Worm (Caenorhabditis elegans): ENCODE measurements around the gene F28H7.7.

F28H7.7 gene

ce11 chrV:10771390-10771789 is 17.4 kb upstream of the F28H7.7 start, which contains the start of gene D1054.3:
Gene D1054.3, plus strand, starts transcription at chrV:10771451.
- TF ChIP-seq sem-2 (GFP tag; optimal IDR thresholded peaks at IDR 0.05) (no peak), unc-120 (tag; optimal IDR thresholded peaks at IDR 0.05; ENCODE audit: poor library complexity, severe bottlenecking) (no peak), ceh-39 (tag; optimal IDR thresholded peaks at IDR 0.05) (no peak), lsy-2 (tag; optimal IDR thresholded peaks at IDR 0.05) (no peak), unc-62 (GFP tag; optimal IDR thresholded peaks at IDR 0.05) (no peak)

- TF ChIP-seq ces-1 (GFP tag; optimal IDR thresholded peaks at IDR 0.05), result peak; percentile 85
- TF ChIP-seq elt-1 (tag; optimal IDR thresholded peaks at IDR 0.05; ENCODE audit: borderline replicate concordance, insufficient read depth), result no peak
- peak; percentile 15 for TF ChIP-seq mep-1 (tag; optimal IDR thresholded peaks at IDR 0.05)
These were observed 16.1 kb upstream of the F28H7.7 start, which contains the start of the genes D1054.1 and pas-2 for ce11 chrV:10770026-10770425. Gene D1054.1, minus strand, starts transcription at chrV:10770217. Gene pas-2, plus strand, starts transcription at chrV:10770368.

ce11 chrV:10768892-10769291 is 14.9 kb upstream of the F28H7.7 start:
- no peak for TF ChIP-seq cnd-1 (tag; optimal IDR thresholded peaks at IDR 0.05)
- TF ChIP-seq zip-8 (tag; optimal IDR thresholded peaks at IDR 0.05), result peak; percentile 94

- no peak for TF ChIP-seq nhr-2 (tag; optimal IDR thresholded peaks at IDR 0.05)
- TF ChIP-seq nhr-237 (tag; optimal IDR thresholded peaks at IDR 0.05), result no peak
- no peak for TF ChIP-seq elt-3 (tag; optimal IDR thresholded peaks at IDR 0.05)
- no peak for TF ChIP-seq nhr-76 (tag; optimal IDR thresholded peaks at IDR 0.05)
- no peak for TF ChIP-seq lsy-2 (tag; optimal IDR thresholded peaks at IDR 0.05)
- TF ChIP-seq M03D4.4 (tag; optimal IDR thresholded peaks at IDR 0.05), result no peak
- no peak for TF ChIP-seq mab-5 (tag; optimal IDR thresholded peaks at IDR 0.05)
- no peak for TF ChIP-seq blmp-1 (tag; optimal IDR thresholded peaks at IDR 0.05)
- TF ChIP-seq sptf-1 (tag; optimal IDR thresholded peaks at IDR 0.05), result no peak
- TF ChIP-seq nhr-12 (tag; optimal IDR thresholded peaks at IDR 0.05), result no peak
- TF ChIP-seq ztf-11 (tag; optimal IDR thresholded peaks at IDR 0.05), result no peak
These were observed 10.1 kb upstream of the F28H7.7 start, which contains the start of gene ocr-1 for ce11 chrV:10764066-10764465. Gene ocr-1, plus strand, starts transcription at chrV:10764366.

ce11 chrV:10762695-10763094 is 8.7 kb upstream of the F28H7.7 start, which contains the start of gene sre-6:
Gene sre-6, minus strand, starts transcription at chrV:10762795.
- TF ChIP-seq hlh-1 (tag; optimal IDR thresholded peaks at IDR 0.05) (no peak), ceh-43 (GFP tag; optimal IDR thresholded peaks at IDR 0.05) (no peak), ceh-39 (tag; optimal IDR thresholded peaks at IDR 0.05) (no peak), mab-5 (tag; optimal IDR thresholded peaks at IDR 0.05) (no peak), elt-1 (tag; optimal IDR thresholded peaks at IDR 0.05; ENCODE audit: borderline replicate concordance, insufficient read depth) (no peak), nhr-76 (tag; optimal IDR thresholded peaks at IDR 0.05) (no peak), unc-62 (GFP tag; optimal IDR thresholded peaks at IDR 0.05) (no peak)

- no peak for TF ChIP-seq flh-1 (GFP tag; optimal IDR thresholded peaks at IDR 0.05)
- TF ChIP-seq nhr-237 (tag; optimal IDR thresholded peaks at IDR 0.05), result no peak
- no peak for TF ChIP-seq lsy-2 (tag; optimal IDR thresholded peaks at IDR 0.05)
- no peak for TF ChIP-seq blmp-1 (tag; optimal IDR thresholded peaks at IDR 0.05)
- TF ChIP-seq elt-3 (tag; optimal IDR thresholded peaks at IDR 0.05), result no peak
- no peak for TF ChIP-seq sem-2 (GFP tag; optimal IDR thresholded peaks at IDR 0.05)
- no peak for TF ChIP-seq ceh-39 (tag; optimal IDR thresholded peaks at IDR 0.05)
- no peak for TF ChIP-seq cnd-1 (tag; optimal IDR thresholded peaks at IDR 0.05)
- no peak for TF ChIP-seq tbx-8 (GFP tag; optimal IDR thresholded peaks at IDR 0.05)
- no peak for TF ChIP-seq ceh-83 (GFP tag; optimal IDR thresholded peaks at IDR 0.05)
- no peak for TF ChIP-seq M03D4.4 (tag; optimal IDR thresholded peaks at IDR 0.05)
- TF ChIP-seq nhr-2 (tag; optimal IDR thresholded peaks at IDR 0.05), result no peak
- no peak for TF ChIP-seq sptf-1 (tag; optimal IDR thresholded peaks at IDR 0.05)
These were observed 6.9 kb upstream of the F28H7.7 start for ce11 chrV:10760839-10761238.

ce11 chrV:10758658-10759057 is 4.7 kb upstream of the F28H7.7 start, which contains the start of gene F28H7.8:
Gene F28H7.8, plus strand, starts transcription at chrV:10758958.
- no peak for TF ChIP-seq nhr-12 (tag; optimal IDR thresholded peaks at IDR 0.05)
- TF ChIP-seq snpc-4 (tag; optimal IDR thresholded peaks at IDR 0.05), result no peak
- no peak for TF ChIP-seq blmp-1 (tag; optimal IDR thresholded peaks at IDR 0.05)
- no peak for TF ChIP-seq nhr-2 (tag; optimal IDR thresholded peaks at IDR 0.05)
- TF ChIP-seq lsy-2 (tag; optimal IDR thresholded peaks at IDR 0.05), result no peak
- TF ChIP-seq lin-13 (tag; optimal IDR thresholded peaks at IDR 0.05), result no peak
- no peak for TF ChIP-seq ceh-39 (tag; optimal IDR thresholded peaks at IDR 0.05)
- no peak for TF ChIP-seq nhr-237 (tag; optimal IDR thresholded peaks at IDR 0.05)
- TF ChIP-seq elt-1 (tag; optimal IDR thresholded peaks at IDR 0.05; ENCODE audit: borderline replicate concordance, insufficient read depth), result no peak
